Worm (Caenorhabditis elegans): ENCODE data around the gene pfas-1.
A peak's percentile ranks its signal among the peaks of the same experiment; 100 is the strongest.

The pfas-1 gene

ce11 chrIII:4616071-4616571 is 27.0 kb downstream of the pfas-1 start, which contains the start of gene lips-3:
Gene lips-3 (plus strand): TSS chrIII:4616528.
- TF ChIP-seq hsf-1 (GFP tag; IDR thresholded peaks at IDR 0.05), result no peak
- no peak for TF ChIP-seq lsl-1 (GFP tag; optimal IDR thresholded peaks at IDR 0.05)
- TF ChIP-seq C17E4.6 (GFP tag; IDR thresholded peaks at IDR 0.05), result no peak
- TF ChIP-seq ama-1 (optimal IDR thresholded peaks at IDR 0.05), result no peak
- no peak for TF ChIP-seq ama-1 (GFP tag; optimal IDR thresholded peaks at IDR 0.05)
- no peak for TF ChIP-seq mxl-1 (tag; optimal IDR thresholded peaks at IDR 0.05)
- no peak for TF ChIP-seq F37B4.10 (GFP tag; IDR thresholded peaks at IDR 0.05)
- TF ChIP-seq let-526 (GFP tag; IDR thresholded peaks at IDR 0.05), result no peak
- no peak for TF ChIP-seq F49E8.2 (tag; optimal IDR thresholded peaks at IDR 0.05; ENCODE audit: insufficient read depth)
- no peak for TF ChIP-seq Y95B8A.8 (GFP tag; IDR thresholded peaks at IDR 0.05)
- no peak for TF ChIP-seq tbx-9 (tag; optimal IDR thresholded peaks at IDR 0.05; ENCODE audit: borderline replicate concordance)
- no peak for TF ChIP-seq cebp-1 (GFP tag; IDR thresholded peaks at IDR 0.05)
- no peak for TF ChIP-seq cebp-1 (tag; optimal IDR thresholded peaks at IDR 0.05)

DNA sequence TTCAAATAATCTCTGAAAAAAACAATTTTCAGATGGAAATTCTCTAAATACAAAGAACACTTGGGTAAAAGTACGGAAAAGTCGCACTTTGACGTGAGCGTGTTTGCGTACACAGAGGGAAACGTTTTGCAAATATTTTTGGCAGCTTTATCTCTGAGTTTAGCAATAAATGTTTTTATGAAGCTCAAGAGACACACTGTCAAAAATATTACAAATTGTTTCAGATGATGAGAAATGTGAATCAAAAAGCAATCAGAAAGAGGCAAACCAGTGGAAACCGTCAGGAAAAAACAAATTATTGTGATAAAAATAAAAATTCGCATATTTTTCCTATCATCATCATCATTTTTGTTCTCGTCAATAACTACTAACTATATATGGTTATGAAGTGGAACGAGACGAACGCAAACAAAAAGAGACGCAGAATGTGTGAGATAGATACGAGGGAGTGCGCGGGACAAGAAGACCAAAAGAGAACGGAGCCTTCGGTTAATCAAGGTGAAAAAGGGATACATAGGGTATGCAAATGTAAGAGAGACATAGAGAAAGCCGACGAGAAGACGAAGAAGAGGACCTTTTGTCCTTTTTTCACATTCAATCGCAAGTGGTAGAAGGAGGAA is 30.7 kb downstream of the pfas-1 start, which contains the start of gene sel-2:
sel-2 (minus strand) TSS at position 51 of the 620 bp plus-strand sequence.
- TF ChIP-seq hmg-1.2 (GFP tag; IDR thresholded peaks at IDR 0.05), result peak; percentile 61; the same call in 1 of the 2 replicates
- TF ChIP-seq mcd-1 (GFP tag; IDR thresholded peaks at IDR 0.05), result no peak

- TF ChIP-seq attf-6 (GFP tag; IDR thresholded peaks at IDR 0.05), result no peak
- TF ChIP-seq cebp-2 (GFP tag; IDR thresholded peaks at IDR 0.05), result no peak
- no peak for TF ChIP-seq D2030.7 (GFP tag; IDR thresholded peaks at IDR 0.05)
- TF ChIP-seq dpff-1 (tag; optimal IDR thresholded peaks at IDR 0.05), result no peak
- no peak for TF ChIP-seq nhr-27 (tag; optimal IDR thresholded peaks at IDR 0.05)
- no peak for TF ChIP-seq gei-17 (GFP tag; optimal IDR thresholded peaks at IDR 0.05)
- no peak for TF ChIP-seq akir-1 (GFP tag; optimal IDR thresholded peaks at IDR 0.05)
- no peak for TF ChIP-seq chd-7 (tag; optimal IDR thresholded peaks at IDR 0.05)
- TF ChIP-seq somi-1 (GFP tag; optimal IDR thresholded peaks at IDR 0.05), result no peak
- no peak for TF ChIP-seq ztf-22 (GFP tag; optimal IDR thresholded peaks at IDR 0.05)
- TF ChIP-seq madf-6 (GFP tag; IDR thresholded peaks at IDR 0.05), result no peak
- TF ChIP-seq lin-26 (GFP tag; IDR thresholded peaks at IDR 0.05), result no peak
- TF ChIP-seq zfh-2 (GFP tag; conservative IDR thresholded peaks at IDR 0.05), result no peak
- no peak for TF ChIP-seq unc-62 (GFP tag; optimal IDR thresholded peaks at IDR 0.05)
- no peak for TF ChIP-seq K11D2.4 (GFP tag; IDR thresholded peaks at IDR 0.05)
- no peak for TF ChIP-seq ceh-100 (GFP tag; IDR thresholded peaks at IDR 0.05)
Observed at ce11 chrIII:4603837-4604236, 39.3 kb downstream of the pfas-1 start.

DNA sequence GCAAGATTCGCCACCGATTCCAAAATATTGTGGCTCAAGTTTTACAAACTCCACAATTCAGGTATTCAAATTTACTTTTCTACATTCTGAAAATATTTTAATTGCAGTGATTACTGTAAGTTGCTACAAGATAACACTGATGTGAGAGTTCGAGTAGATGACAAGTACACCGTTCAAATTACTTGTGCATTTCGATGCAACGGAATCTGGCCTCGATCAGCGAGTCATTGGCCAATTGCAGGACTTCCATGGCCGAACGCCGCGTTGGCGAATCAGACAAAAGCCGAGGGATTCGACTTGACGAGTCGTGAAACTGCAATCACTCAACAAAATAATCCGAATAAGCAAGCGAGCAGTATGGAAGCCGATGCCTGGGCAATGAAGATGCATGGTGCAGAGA is 41.8 kb downstream of the pfas-1 start:
- TF ChIP-seq repo-1 (tag; optimal IDR thresholded peaks at IDR 0.05) (no peak), Y95B8A.8 (GFP tag; IDR thresholded peaks at IDR 0.05) (no peak), T26A5.8 (tag; optimal IDR thresholded peaks at IDR 0.05) (no peak), mes-4 (tag; optimal IDR thresholded peaks at IDR 0.05) (no peak), nfyb-1 (GFP tag; IDR thresholded peaks at IDR 0.05) (0 out of 2 replicates have a peak, but pooled peaks have one; percentile 23), ekl-4 (GFP tag; IDR thresholded peaks at IDR 0.05) (no peak), B0019.2 (GFP tag; conservative IDR thresholded peaks at IDR 0.05) (no peak), ztf-26 (tag; optimal IDR thresholded peaks at IDR 0.05) (no peak), unc-62 (GFP tag; optimal IDR thresholded peaks at IDR 0.05) (no peak)
